Fruit fly (Drosophila melanogaster): ENCODE measurements around the gene CCKLR-17D3.
A peak's percentile ranks its signal among the peaks of the same experiment; 100 is the strongest.

Gene CCKLR-17D3

dm6 chrX:18789353-18790210 is 15.8 kb upstream of the CCKLR-17D3 start (continued):
- TF ChIP-seq Bdp1 (GFP tag; optimal IDR thresholded peaks at IDR 0.05) (peak; percentile 22), CG8388 (GFP tag; optimal IDR thresholded peaks at IDR 0.05) (peak; percentile 51), stc (GFP tag; IDR thresholded peaks at IDR 0.05) (no peak), CG4730 (GFP tag; IDR thresholded peaks at IDR 0.05) (0 out of 2 replicates have a peak, but pooled peaks have one; percentile 11), Ets97D (GFP tag; optimal IDR thresholded peaks at IDR 0.05) (peak; percentile 21), org-1 (GFP tag; optimal IDR thresholded peaks at IDR 0.05) (peak; percentile 37), CG8089 (GFP tag; optimal IDR thresholded peaks at IDR 0.05) (no peak), MESR4 (GFP tag; optimal IDR thresholded peaks at IDR 0.05) (no peak), CG18764 (GFP tag; optimal IDR thresholded peaks at IDR 0.05) (peak; percentile 8), CG9609 (GFP tag; optimal IDR thresholded peaks at IDR 0.05) (peak; percentile 44), HLH54F (GFP tag; optimal IDR thresholded peaks at IDR 0.05) (peak; percentile 75), CG12659 (GFP tag; optimal IDR thresholded peaks at IDR 0.05) (peak; percentile 72), CG14014 (GFP tag; IDR thresholded peaks at IDR 0.05) (peak; percentile 39; the same call in 1 of the 2 replicates), pb (GFP tag; optimal IDR thresholded peaks at IDR 0.05) (peak; percentile 34), Antp (GFP tag; optimal IDR thresholded peaks at IDR 0.05) (peak; percentile 52)

- peak; percentile 95 for TF ChIP-seq CG30020 (tag; optimal IDR thresholded peaks at IDR 0.05)
- TF ChIP-seq Opbp (GFP tag; IDR thresholded peaks at IDR 0.05; ENCODE audit: partially characterized antibody), result peak; percentile 70; the same call in 1 of the 3 replicates
- TF ChIP-seq Ets65A (GFP tag), result peak; percentile 86
- TF ChIP-seq z (GFP tag; IDR thresholded peaks at IDR 0.05), result no peak
- TF ChIP-seq Dll (GFP tag; IDR thresholded peaks at IDR 0.05; ENCODE audit: partially characterized antibody), result peak; percentile 86
- peak; percentile 57 for TF ChIP-seq hkb (optimal IDR thresholded peaks at IDR 0.05)
- TF ChIP-seq hkb (GFP tag; IDR thresholded peaks at IDR 0.05), result no peak
- TF ChIP-seq row (GFP tag; IDR thresholded peaks at IDR 0.05), result peak; percentile 76
- TF ChIP-seq CG17186 (GFP tag; optimal IDR thresholded peaks at IDR 0.05), result peak; percentile 62
- no peak for TF ChIP-seq ham (GFP tag; IDR thresholded peaks at IDR 0.05)
- no peak for TF ChIP-seq CG10147 (GFP tag; optimal IDR thresholded peaks at IDR 0.05)
- peak; percentile 67 for TF ChIP-seq CG14860 (GFP tag; IDR thresholded peaks at IDR 0.05; ENCODE audit: partially characterized antibody)
- no peak for TF ChIP-seq CG13123 (GFP tag; optimal IDR thresholded peaks at IDR 0.05)
- TF ChIP-seq CG4617 (GFP tag; optimal IDR thresholded peaks at IDR 0.05; ENCODE audit: borderline replicate concordance), result peak; percentile 29
- peak; percentile 31 for TF ChIP-seq nerfin-1 (tag; optimal IDR thresholded peaks at IDR 0.05)
- TF ChIP-seq rib (GFP tag; IDR thresholded peaks at IDR 0.05), result no peak
- TF ChIP-seq CG10543 (GFP tag; optimal IDR thresholded peaks at IDR 0.05), result peak; percentile 22
- peak; percentile 98 for TF ChIP-seq ssp (GFP tag; IDR thresholded peaks at IDR 0.05)
- TF ChIP-seq CG12659 (GFP tag; optimal IDR thresholded peaks at IDR 0.05), result peak; percentile 50
- TF ChIP-seq crol (GFP tag; IDR thresholded peaks at IDR 0.05), result 0 out of 2 replicates have a peak, but pooled peaks have one; percentile 8
- peak; percentile 77 for TF ChIP-seq amos (GFP tag; IDR thresholded peaks at IDR 0.05; ENCODE audit: partially characterized antibody)
- 0 out of 2 replicates have a peak, but pooled peaks have one; percentile 22 for TF ChIP-seq CG6272 (GFP tag; IDR thresholded peaks at IDR 0.05)
- peak; percentile 67 for TF ChIP-seq CG17802 (tag; optimal IDR thresholded peaks at IDR 0.05)
- TF ChIP-seq hbn (GFP tag; IDR thresholded peaks at IDR 0.05; ENCODE audit: partially characterized antibody), result peak; percentile 68
- TF ChIP-seq CG34224 (GFP tag; IDR thresholded peaks at IDR 0.05; ENCODE audit: partially characterized antibody), result peak; percentile 61; the same call in 2 of the 3 replicates
- no peak for TF ChIP-seq CG8089 (GFP tag; optimal IDR thresholded peaks at IDR 0.05)
- TF ChIP-seq CG6791 (GFP tag; IDR thresholded peaks at IDR 0.05; ENCODE audit: partially characterized antibody), result peak; percentile 64
- peak; percentile 40; the same call in 2 of the 3 replicates for TF ChIP-seq Aef1 (GFP tag; IDR thresholded peaks at IDR 0.05)
- no peak for TF ChIP-seq CG9609 (GFP tag; optimal IDR thresholded peaks at IDR 0.05)
- no peak for TF ChIP-seq yki (optimal IDR thresholded peaks at IDR 0.05)
- TF ChIP-seq CG2712 (tag; optimal IDR thresholded peaks at IDR 0.05), result peak; percentile 22
- peak in 1 of 2 experiments; percentile 78 for TF ChIP-seq Eip74EF (GFP tag; optimal IDR thresholded peaks at IDR 0.05)
- peak; percentile 76 for TF ChIP-seq Lhr (GFP tag; optimal IDR thresholded peaks at IDR 0.05)
- peak; percentile 43 for TF ChIP-seq CG3847 (GFP tag; IDR thresholded peaks at IDR 0.05)
- peak; percentile 38 for TF ChIP-seq Ets97D (GFP tag; optimal IDR thresholded peaks at IDR 0.05)
Measured at dm6 chrX:18788143-18788745, 14.4 kb upstream of the CCKLR-17D3 start, which contains the start of the genes CG6961 and S6KL. CG6961 (minus strand) TSS chrX:18788210. S6KL (plus strand) TSS chrX:18788464.

All from whole organism, embryonic.